Fruit fly (Drosophila melanogaster): ENCODE data around the gene zfh1.
A peak's percentile ranks its signal among the peaks of the same experiment; 100 is the strongest.

zfh1 gene

dm6 chr3R:30781661-30782120 lies 16.0 kb downstream of the zfh1 start (continued):
- TF ChIP-seq CG6175 (GFP tag; IDR thresholded peaks at IDR 0.05) (peak; percentile 89), az2 (GFP tag; optimal IDR thresholded peaks at IDR 0.05) (peak; percentile 96), lab (GFP tag; optimal IDR thresholded peaks at IDR 0.05) (peak; percentile 95), Meics (GFP tag; optimal IDR thresholded peaks at IDR 0.05) (peak; percentile 87), HmgD (GFP tag; optimal IDR thresholded peaks at IDR 0.05) (peak; percentile 87), CrebB (tag; optimal IDR thresholded peaks at IDR 0.05) (peak; percentile 77), amos (GFP tag; IDR thresholded peaks at IDR 0.05; ENCODE audit: partially characterized antibody) (no peak), trem (tag; optimal IDR thresholded peaks at IDR 0.05) (peak; percentile 90), stwl (tag; optimal IDR thresholded peaks at IDR 0.05) (no peak), oc (tag; optimal IDR thresholded peaks at IDR 0.05) (peak; percentile 86), YL-1 (GFP tag; optimal IDR thresholded peaks at IDR 0.05) (peak; percentile 59)

DNA sequence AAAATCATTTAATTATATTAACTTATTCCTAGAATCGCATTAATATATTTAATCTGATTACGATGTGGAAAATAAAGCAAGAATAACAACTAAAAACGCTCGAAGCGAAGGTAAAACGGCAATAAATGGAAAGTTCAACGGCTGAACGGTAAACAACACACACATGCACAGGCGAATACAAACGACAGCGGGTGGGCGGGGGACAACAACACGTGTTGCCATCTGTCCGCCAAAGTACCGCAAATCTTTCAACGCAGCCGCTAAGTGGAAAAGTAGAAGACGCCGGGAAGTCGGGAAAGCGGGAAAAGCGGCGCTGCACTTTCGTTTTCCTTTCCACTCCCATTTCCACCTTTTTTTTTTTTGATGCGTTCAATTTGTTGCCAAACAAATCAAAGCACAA lies 16.8 kb downstream of the zfh1 start:
- TF ChIP-seq twi (tag; optimal IDR thresholded peaks at IDR 0.05) (peak; percentile 91), CG11247 (GFP tag; IDR thresholded peaks at IDR 0.05) (no peak), trh (GFP tag; optimal IDR thresholded peaks at IDR 0.05) (no peak), Eip74EF (GFP tag; optimal IDR thresholded peaks at IDR 0.05) (no peak), Doc2 (GFP tag; IDR thresholded peaks at IDR 0.05) (no peak), phol (tag; optimal IDR thresholded peaks at IDR 0.05) (no peak), row (GFP tag; IDR thresholded peaks at IDR 0.05) (no peak), CG11696 (GFP tag; IDR thresholded peaks at IDR 0.05) (no peak), Hr51 (GFP tag; optimal IDR thresholded peaks at IDR 0.05) (no peak)

DNA sequence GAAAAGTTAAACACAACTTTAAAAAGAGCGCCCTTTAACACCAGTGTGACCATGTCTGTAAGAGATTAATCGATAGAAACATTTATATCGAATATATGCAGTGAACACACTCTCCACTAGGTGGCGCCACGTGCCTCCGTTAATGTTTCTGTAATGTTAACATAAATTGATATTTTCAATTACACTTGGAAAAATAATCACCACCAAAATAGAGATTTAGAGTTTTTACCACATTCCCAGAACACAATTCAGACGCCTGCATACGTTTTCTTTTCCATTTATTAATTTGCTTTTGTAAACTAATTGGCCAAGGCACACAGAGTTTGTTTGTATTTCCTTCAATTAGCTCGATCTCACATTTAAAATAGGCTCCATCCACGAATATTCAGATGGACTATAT lies 23.6 kb downstream of the zfh1 start:
- TF ChIP-seq MBD-R2 (GFP tag; IDR thresholded peaks at IDR 0.05) (peak; percentile 56), Dref (GFP tag; IDR thresholded peaks at IDR 0.05) (peak; percentile 94), gcm (GFP tag; optimal IDR thresholded peaks at IDR 0.05) (peak; percentile 21), wdn (GFP tag; IDR thresholded peaks at IDR 0.05) (peak; percentile 51; the same call in 1 of the 2 replicates), pho (GFP tag; optimal IDR thresholded peaks at IDR 0.05) (peak; percentile 0), Antp (GFP tag; optimal IDR thresholded peaks at IDR 0.05) (peak; percentile 39), yki (optimal IDR thresholded peaks at IDR 0.05) (no peak), CG7987 (GFP tag; optimal IDR thresholded peaks at IDR 0.05) (no peak), CG6791 (GFP tag; IDR thresholded peaks at IDR 0.05; ENCODE audit: partially characterized antibody) (peak; percentile 76), ATbp (GFP tag; optimal IDR thresholded peaks at IDR 0.05) (peak; percentile 28), CG14667 (GFP tag; IDR thresholded peaks at IDR 0.05) (peak; percentile 40; the same call in 1 of the 2 replicates), BEAF-32 (GFP tag; optimal IDR thresholded peaks at IDR 0.05) (peak; percentile 50), CG8359 (GFP tag; optimal IDR thresholded peaks at IDR 0.05; ENCODE audit: borderline replicate concordance) (no peak), zen2 (GFP tag; IDR thresholded peaks at IDR 0.05; ENCODE audit: partially characterized antibody) (peak; percentile 49), Ptx1 (GFP tag; IDR thresholded peaks at IDR 0.05) (peak; percentile 61), emc (GFP tag; optimal IDR thresholded peaks at IDR 0.05) (no peak), Trl (optimal IDR thresholded peaks at IDR 0.05) (no peak), Trl (GFP tag; optimal IDR thresholded peaks at IDR 0.05) (peak; percentile 39), CG15011 (GFP tag; optimal IDR thresholded peaks at IDR 0.05) (no peak), H15 (GFP tag; IDR thresholded peaks at IDR 0.05) (peak; percentile 52; the same call in 1 of the 3 replicates), Hand (GFP tag; optimal IDR thresholded peaks at IDR 0.05) (no peak), B-H2 (GFP tag; optimal IDR thresholded peaks at IDR 0.05) (no peak), Hr3 (GFP tag; optimal IDR thresholded peaks at IDR 0.05) (no peak), amos (GFP tag; IDR thresholded peaks at IDR 0.05; ENCODE audit: partially characterized antibody) (peak; percentile 75), HLH3B (GFP tag; IDR thresholded peaks at IDR 0.05) (peak; percentile 64; the same call in 1 of the 2 replicates), Dip3 (GFP tag; optimal IDR thresholded peaks at IDR 0.05) (peak; percentile 55), bigmax (GFP tag; optimal IDR thresholded peaks at IDR 0.05) (no peak), Med (GFP tag) (peak; percentile 59), Stat92E (GFP tag; optimal IDR thresholded peaks at IDR 0.05) (no peak)
